Fruit fly (Drosophila melanogaster) whole organism, pupa: ENCODE results near the gene cass.

Experiments used
- CG12605 ChIP-seq: fragments of 200-800 bp; sonication (Bioruptor generic); IDR thresholded peaks from 2 replicates; pipeline ENCODE4 v1.3.6; 2022; ENCODE audit warnings: missing biosample characterization, missing genetic modification characterization
- CG13204 ChIP-seq: fragments of 200-800 bp; sonication (Bioruptor generic); optimal IDR thresholded peaks from 2 replicates; lab custom pipeline; 2018; ENCODE audit warnings: missing biosample characterization, mild to moderate bottlenecking, missing genetic modification characterization, moderate library complexity
- CG14655 ChIP-seq: fragments of 200-800 bp; sonication (Bioruptor generic); optimal IDR thresholded peaks from 3 replicates; lab custom pipeline; 2017; ENCODE audit warnings: mild to moderate bottlenecking, missing biosample characterization, missing genetic modification reagents, missing genetic modification characterization
- CG15710 ChIP-seq: fragments of 200-800 bp; sonication (Bioruptor generic); optimal IDR thresholded peaks from 2 replicates; lab custom pipeline; 2018; ENCODE audit warnings: missing biosample characterization, mild to moderate bottlenecking, missing genetic modification characterization, moderate library complexity
- CG32121 ChIP-seq: fragments of 200-800 bp; sonication (Bioruptor generic); IDR thresholded peaks from 2 replicates; pipeline ENCODE4 v1.3.6; 2022; ENCODE audit warnings: missing biosample characterization, missing genetic modification characterization
- CG34367 ChIP-seq: fragments of 200-800 bp; sonication (Bioruptor generic); optimal IDR thresholded peaks from 2 replicates; lab custom pipeline; 2018; ENCODE audit warnings: missing biosample characterization, mild to moderate bottlenecking, missing genetic modification characterization
- CG4496 ChIP-seq: fragments of 200-800 bp; sonication (Bioruptor generic); IDR thresholded peaks from 3 replicates; pipeline ENCODE4 v1.3.6; 2022; ENCODE audit warnings: missing biosample characterization, missing genetic modification characterization
- Pif1B ChIP-seq: fragments of 200-800 bp; sonication (Bioruptor generic); optimal IDR thresholded peaks from 3 replicates; lab custom pipeline; 2016; ENCODE audit warnings: missing biosample characterization, missing genetic modification characterization
- Snoo ChIP-seq: fragments of 200-800 bp; sonication (Bioruptor generic); optimal IDR thresholded peaks from 3 replicates; lab custom pipeline; 2017; ENCODE audit warnings: missing biosample characterization, mild to moderate bottlenecking, missing genetic modification characterization, inconsistent platforms
- rn ChIP-seq: fragments of 200-800 bp; sonication (Bioruptor generic); IDR thresholded peaks from 2 replicates; pipeline ENCODE4 v1.3.6; 2022; ENCODE audit warnings: missing biosample characterization, missing genetic modification characterization

DNA sequence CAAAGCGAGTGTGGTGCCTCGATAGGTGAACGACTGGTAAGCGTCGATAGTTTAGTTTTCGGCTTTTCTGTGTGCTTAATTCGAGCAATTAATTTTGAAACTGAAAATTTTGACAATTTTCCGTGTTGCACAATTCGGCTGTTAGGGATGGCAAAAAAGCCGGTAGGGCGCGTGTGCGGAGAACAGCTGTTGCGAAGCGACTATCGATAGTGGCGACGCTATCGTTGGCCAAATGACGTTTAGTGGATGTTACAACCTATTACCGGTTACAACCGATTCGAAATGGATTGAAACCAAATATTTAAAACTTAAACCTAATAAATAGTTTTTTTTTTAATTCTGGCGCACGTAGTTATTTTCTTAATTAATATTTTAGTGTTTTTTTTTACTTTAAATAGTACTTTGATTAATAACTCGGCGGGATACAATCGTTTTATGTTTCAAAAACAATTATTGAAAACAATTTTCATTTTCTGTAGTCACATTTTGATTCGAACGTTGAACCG lies 23.3 kb upstream of the cass start, which contains the start of the genes mEFTs and Dhc36C:
- TF ChIP-seq Pif1B (no peak), CG12605 (GFP tag; lab: Robert Waterston, UW) (no peak), CG15710 (no peak), CG4496 (GFP tag; lab: Robert Waterston, UW) (no peak), CG13204 (no peak), rn (GFP tag; lab: Robert Waterston, UW) (no peak), Snoo (tag; lab: Kevin White, UChicago) (no peak), CG34367 (tag; lab: Kevin White, UChicago) (no peak), CG14655 (no peak), CG32121 (no peak)
